Worm (Caenorhabditis elegans) whole organism, L3 larva: ENCODE data around the gene mtrr-1.

Experiments
- R02D3.7 ChIP-seq: fragments of 150-350 bp; optimal IDR thresholded peaks from 2 replicates; lab custom pipeline; 2014; ENCODE audit warnings: missing biosample characterization, missing genetic modification characterization
- ZK546.5 ChIP-seq: sonication (generic microtip); optimal IDR thresholded peaks from 2 replicates; lab custom pipeline; 2017; ENCODE audit warnings: missing biosample characterization, missing genetic modification characterization
- ama-1 ChIP-seq: fragments of 150-350 bp; optimal IDR thresholded peaks from 2 replicates; lab custom pipeline; 2018
- ceh-16 ChIP-seq: sonication (generic microtip); optimal IDR thresholded peaks from 2 replicates; lab custom pipeline; 2017; ENCODE audit warnings: missing biosample characterization, missing genetic modification characterization
- ceh-28 ChIP-seq: fragments of 150-350 bp; optimal IDR thresholded peaks from 2 replicates; lab custom pipeline; 2014; ENCODE audit warnings: missing biosample characterization, missing genetic modification reagents, missing genetic modification characterization
- ceh-9 ChIP-seq: sonication (generic microtip); optimal IDR thresholded peaks from 2 replicates; lab custom pipeline; 2018; ENCODE audit warnings: missing biosample characterization, missing genetic modification characterization
- daf-12 ChIP-seq: fragments of 150-350 bp; optimal IDR thresholded peaks from 2 replicates; lab custom pipeline; 2014; ENCODE audit warnings: missing biosample characterization, missing genetic modification reagents, missing genetic modification characterization
- egl-27 ChIP-seq: sonication (generic microtip); optimal IDR thresholded peaks from 4 replicates; lab custom pipeline; 2017; ENCODE audit warnings: missing biosample characterization, missing genetic modification reagents, missing genetic modification characterization
- egl-5 ChIP-seq: fragments of 150-350 bp; optimal IDR thresholded peaks from 2 replicates; lab custom pipeline; 2017; ENCODE audit warnings: missing biosample characterization, missing genetic modification reagents, missing genetic modification characterization, inconsistent platforms
- elt-2 ChIP-seq: sonication (generic microtip); optimal IDR thresholded peaks from 2 replicates; lab custom pipeline; 2016; ENCODE audit warnings: missing genetic modification reagents, mild to moderate bottlenecking, missing genetic modification characterization, missing compliant biosample characterization
- eor-1 ChIP-seq, 2 experiments: fragments of 150-350 bp; optimal IDR thresholded peaks; 2 replicates each; lab custom pipeline; 2014 to 2018; ENCODE audit warnings: missing biosample characterization in 2 of 2, missing genetic modification characterization in 2 of 2
- fkh-2 ChIP-seq: fragments of 150-350 bp; optimal IDR thresholded peaks from 2 replicates; lab custom pipeline; 2014; ENCODE audit warnings: missing biosample characterization, missing genetic modification reagents, missing genetic modification characterization
- hmg-11 ChIP-seq: sonication (generic microtip); optimal IDR thresholded peaks from 2 replicates; lab custom pipeline; 2016; ENCODE audit warnings: missing genetic modification characterization, missing compliant biosample characterization
- lin-15B ChIP-seq: fragments of 150-350 bp; optimal IDR thresholded peaks from 2 replicates; lab custom pipeline; 2014; ENCODE audit warnings: missing biosample characterization, missing genetic modification characterization
- lin-39 ChIP-seq: fragments of 150-350 bp; optimal IDR thresholded peaks from 2 replicates; lab custom pipeline; 2018; ENCODE audit warnings: missing biosample characterization, missing genetic modification reagents, missing genetic modification characterization
- lsy-12 ChIP-seq: sonication (generic microtip); optimal IDR thresholded peaks from 2 replicates; lab custom pipeline; 2016; ENCODE audit warnings: mild to moderate bottlenecking, missing genetic modification characterization, missing compliant biosample characterization
- mml-1 ChIP-seq: fragments of 150-350 bp; sonication (generic microtip); optimal IDR thresholded peaks from 3 replicates; lab custom pipeline; 2014; ENCODE audit warnings: missing biosample characterization, missing genetic modification characterization
- nfya-1 ChIP-seq: sonication (generic microtip); optimal IDR thresholded peaks from 2 replicates; lab custom pipeline; 2017; ENCODE audit warnings: missing genetic modification characterization, mild to moderate bottlenecking, missing compliant biosample characterization, antibody characterized with exemption, moderate library complexity; ENCODE audit not compliant: insufficient read depth
- nhr-12 ChIP-seq: fragments of 150-350 bp; optimal IDR thresholded peaks from 2 replicates; lab custom pipeline; 2014; ENCODE audit warnings: missing biosample characterization, missing genetic modification characterization
- nhr-23 ChIP-seq: fragments of 150-350 bp; optimal IDR thresholded peaks from 2 replicates; lab custom pipeline; 2014; ENCODE audit warnings: missing biosample characterization, missing genetic modification reagents, missing genetic modification characterization
- nhr-237 ChIP-seq: fragments of 150-350 bp; optimal IDR thresholded peaks from 2 replicates; lab custom pipeline; 2014; ENCODE audit warnings: missing biosample characterization, missing genetic modification characterization
- nhr-25 ChIP-seq: sonication (generic microtip); optimal IDR thresholded peaks from 2 replicates; lab custom pipeline; 2017; ENCODE audit warnings: missing biosample characterization, missing genetic modification characterization
- nhr-43 ChIP-seq: sonication (generic microtip); optimal IDR thresholded peaks from 2 replicates; lab custom pipeline; 2016; ENCODE audit warnings: mild to moderate bottlenecking, missing genetic modification characterization, missing compliant biosample characterization; ENCODE audit not compliant: poor library complexity, severe bottlenecking
- nhr-67 ChIP-seq: fragments of 150-350 bp; optimal IDR thresholded peaks from 2 replicates; lab custom pipeline; 2014; ENCODE audit warnings: missing biosample characterization, missing genetic modification characterization
- pha-4 ChIP-seq: fragments of 150-350 bp; optimal IDR thresholded peaks from 2 replicates; lab custom pipeline; 2014; ENCODE audit warnings: missing biosample characterization, missing genetic modification reagents, missing genetic modification characterization
- pqm-1 ChIP-seq: fragments of 150-350 bp; optimal IDR thresholded peaks from 2 replicates; lab custom pipeline; 2017; ENCODE audit warnings: missing biosample characterization, missing genetic modification characterization, inconsistent platforms
- tbx-2 ChIP-seq: sonication (generic microtip); optimal IDR thresholded peaks from 2 replicates; lab custom pipeline; 2016; ENCODE audit warnings: mild to moderate bottlenecking, missing genetic modification characterization, missing compliant biosample characterization
- unc-62 ChIP-seq: fragments of 150-350 bp; sonication (generic microtip); optimal IDR thresholded peaks from 4 replicates; lab custom pipeline; 2014; ENCODE audit warnings: missing biosample characterization, missing genetic modification reagents, missing genetic modification characterization
- zag-1 ChIP-seq: fragments of 150-350 bp; optimal IDR thresholded peaks from 2 replicates; lab custom pipeline; 2014; ENCODE audit warnings: missing biosample characterization, missing genetic modification characterization
- ztf-11 ChIP-seq: fragments of 150-350 bp; optimal IDR thresholded peaks from 2 replicates; lab custom pipeline; 2014; ENCODE audit warnings: missing biosample characterization, missing genetic modification characterization

Gene mtrr-1

DNA sequence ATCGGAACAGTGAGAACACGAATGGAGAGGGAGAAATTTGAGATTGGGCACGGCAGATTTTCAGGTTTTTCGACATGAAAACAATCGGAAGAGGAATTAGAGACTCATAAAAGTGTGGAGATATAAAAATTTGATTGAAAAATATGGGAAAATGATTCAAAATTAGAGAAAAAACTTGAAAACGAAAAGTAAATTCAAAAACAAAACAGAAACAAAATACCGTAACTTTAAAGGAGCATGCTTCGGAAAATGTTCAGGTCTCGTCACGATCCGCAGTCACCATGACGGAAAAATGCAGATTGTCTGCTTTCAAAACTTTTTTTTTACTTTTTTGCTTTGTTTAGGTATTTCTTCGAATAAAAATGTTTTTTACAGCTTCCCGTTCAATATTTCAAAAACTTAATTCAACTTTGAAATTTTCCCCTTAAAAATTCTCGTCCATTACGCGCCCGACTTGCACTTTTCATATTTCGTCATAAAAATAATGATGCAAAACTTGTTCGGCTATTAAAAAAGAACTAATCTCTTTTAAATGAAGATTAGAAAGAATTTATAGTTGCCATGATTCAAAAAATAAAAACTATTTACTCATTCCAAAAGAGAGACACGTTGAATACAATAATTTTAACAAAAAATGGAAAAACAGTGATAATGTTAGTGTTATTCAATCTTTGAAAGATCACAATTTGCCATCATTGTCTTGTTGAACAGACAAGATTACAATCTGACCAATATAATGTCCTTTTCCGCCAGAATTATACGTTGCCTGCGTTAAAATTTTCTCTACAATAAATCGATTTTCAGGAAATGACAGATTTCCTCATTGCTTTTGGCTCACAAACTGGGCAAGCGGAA is at the start of gene mtrr-1:
TSS of gene mtrr-1 (plus strand) at position 805 of the 855 bp plus-strand sequence.
- peak; percentile 34 for TF ChIP-seq lin-39 (tag; lab: Kevin White, UChicago)
- no peak for TF ChIP-seq nhr-237 (tag; lab: Kevin White, UChicago)
- TF ChIP-seq ama-1 (lab: Kevin White, UChicago), result peak; percentile 89
- TF ChIP-seq nhr-25, result peak; percentile 38
- TF ChIP-seq tbx-2 (tag; lab: Kevin White, UChicago), result no peak
- TF ChIP-seq nhr-23 (tag; lab: Kevin White, UChicago), result peak; percentile 44
- peak; percentile 55 for TF ChIP-seq nfya-1 (tag; lab: Kevin White, UChicago)
- no peak for TF ChIP-seq nhr-12 (tag; lab: Kevin White, UChicago)
- TF ChIP-seq unc-62 (GFP tag; lab: Kevin White, UChicago), result no peak
- TF ChIP-seq egl-5 (tag; lab: Kevin White, UChicago), result no peak
- peak; percentile 10 for TF ChIP-seq ceh-28 (tag; lab: Kevin White, UChicago)
- peak; percentile 4 for TF ChIP-seq pqm-1 (tag; lab: Kevin White, UChicago)
- no peak for TF ChIP-seq mml-1 (tag; lab: Kevin White, UChicago)
- peak; percentile 25 for TF ChIP-seq nhr-43 (tag; lab: Kevin White, UChicago)

DNA sequence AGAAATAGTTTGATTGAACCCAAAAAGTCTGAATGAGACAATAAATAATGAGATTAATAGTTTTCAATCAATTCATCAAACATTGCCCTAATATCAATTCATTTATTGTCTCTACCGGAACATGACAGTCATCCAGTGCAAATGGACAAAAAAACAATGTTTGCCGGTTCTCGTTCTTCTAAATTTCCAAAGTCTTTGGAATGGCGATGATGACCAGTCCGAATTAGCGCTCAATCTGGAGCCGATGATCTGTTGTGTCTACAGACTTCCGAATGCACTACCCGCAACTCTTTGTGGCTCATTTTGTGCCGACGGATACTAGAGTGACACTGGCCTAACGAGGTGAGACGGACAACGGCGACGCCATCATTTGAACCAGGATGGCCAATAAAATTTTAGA is 49.5 kb upstream of the mtrr-1 start, which contains the start of gene T26C5.3:
TSS of gene T26C5.3 (plus strand) at position 301 of the 400 bp plus-strand sequence.
- no peak for TF ChIP-seq lsy-12 (tag; lab: Kevin White, UChicago)
- TF ChIP-seq nhr-43 (tag; lab: Kevin White, UChicago), result peak; percentile 26
- no peak for TF ChIP-seq ztf-11 (tag; lab: Kevin White, UChicago)
- no peak for TF ChIP-seq daf-12 (tag; lab: Kevin White, UChicago)

DNA sequence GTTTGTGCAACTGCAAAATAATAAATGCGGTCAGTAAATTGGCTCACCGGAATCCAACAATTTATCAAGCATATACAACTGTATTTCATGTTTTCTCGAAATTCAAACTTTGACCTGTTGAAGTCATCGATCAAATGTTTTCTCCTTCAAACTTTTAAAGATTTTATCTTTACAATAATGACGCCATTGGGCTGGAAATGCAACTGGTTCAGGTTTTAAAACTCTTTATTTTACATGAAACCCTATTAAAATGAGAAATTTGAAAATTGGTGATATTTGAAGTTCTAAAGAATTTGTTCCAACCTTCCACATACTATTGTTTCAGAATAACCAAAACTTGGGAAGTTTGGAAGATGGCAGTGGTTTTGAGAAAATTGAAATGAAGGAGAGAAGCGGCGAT is 48.8 kb upstream of the mtrr-1 start:
- TF ChIP-seq nhr-25, result no peak
- no peak for TF ChIP-seq fkh-2
- no peak for TF ChIP-seq nhr-12 (tag; lab: Kevin White, UChicago)
- no peak for TF ChIP-seq ceh-9 (tag; lab: Kevin White, UChicago)
- no peak for TF ChIP-seq tbx-2 (tag; lab: Kevin White, UChicago)

DNA sequence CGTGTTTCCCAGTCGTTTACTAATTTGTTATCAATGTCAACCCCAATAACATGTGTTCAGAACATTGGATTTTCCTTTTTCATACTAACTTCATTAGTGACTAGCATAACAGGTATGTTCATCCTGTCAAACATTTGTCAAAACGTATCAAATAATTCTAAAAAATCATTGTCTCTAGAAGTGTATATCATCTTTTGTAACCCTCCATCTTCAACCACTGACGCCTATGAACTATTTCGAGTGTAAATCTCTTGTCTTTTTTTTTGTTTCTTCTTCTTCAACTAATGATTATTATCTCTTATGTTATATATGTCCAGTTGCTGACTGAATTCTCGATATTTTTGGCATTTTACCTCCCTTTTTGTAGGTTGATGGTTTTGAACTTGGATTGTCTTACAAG is 48.1 kb upstream of the mtrr-1 start:
- TF ChIP-seq ceh-9 (tag; lab: Kevin White, UChicago) (no peak), nhr-67 (tag; lab: Kevin White, UChicago) (no peak), ceh-16 (tag; lab: Kevin White, UChicago) (no peak), ama-1 (lab: Kevin White, UChicago) (no peak), daf-12 (tag; lab: Kevin White, UChicago) (no peak), R02D3.7 (no peak), nhr-43 (tag; lab: Kevin White, UChicago) (no peak), mml-1 (tag; lab: Kevin White, UChicago) (no peak), egl-27 (tag; lab: Kevin White, UChicago) (no peak), pqm-1 (tag; lab: Kevin White, UChicago) (no peak), fkh-2 (no peak), eor-1 (tag; optimal IDR thresholded peaks at IDR 0.05; lab: Kevin White, UChicago) (no peak), zag-1 (tag; lab: Kevin White, UChicago) (no peak)

DNA sequence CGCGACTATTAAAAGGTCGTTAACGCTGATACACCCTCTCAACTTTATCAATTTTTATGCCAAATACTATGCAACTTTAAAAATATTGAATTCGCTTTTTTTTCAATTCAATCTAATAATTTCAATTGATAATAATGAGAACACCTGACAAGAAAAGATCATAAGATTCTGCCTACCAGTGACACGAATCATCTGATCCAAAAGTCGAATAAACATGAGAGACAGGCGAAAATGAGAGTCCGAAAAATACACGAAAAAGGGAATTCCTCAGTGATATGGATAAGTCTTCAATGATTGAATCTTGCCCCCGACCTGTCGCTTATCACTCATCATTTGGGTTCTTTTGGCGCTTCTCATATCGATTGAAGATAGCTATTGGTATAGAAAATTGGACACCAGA is 44.2 kb upstream of the mtrr-1 start:
- TF ChIP-seq ceh-28 (tag; lab: Kevin White, UChicago), result no peak
- TF ChIP-seq nhr-12 (tag; lab: Kevin White, UChicago), result no peak
- no peak for TF ChIP-seq nhr-43 (tag; lab: Kevin White, UChicago)

DNA sequence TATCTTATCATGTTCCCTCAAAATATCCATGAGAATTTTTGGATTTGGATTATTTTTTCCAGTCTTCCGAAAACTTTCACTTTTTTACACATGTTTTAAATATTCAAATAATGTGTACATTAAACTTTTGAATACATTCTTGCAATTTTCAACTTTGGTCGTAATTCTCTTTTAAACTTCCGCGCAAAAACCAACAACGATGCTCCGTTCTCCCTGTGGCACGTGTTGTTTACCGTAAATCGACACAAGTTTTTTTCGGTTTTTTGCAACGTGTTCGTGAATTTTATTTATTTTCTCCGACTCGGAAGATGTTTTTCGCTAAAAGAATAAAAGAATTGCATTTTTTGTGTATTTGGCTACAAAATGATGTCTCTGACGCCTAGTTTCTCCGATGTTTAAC is 43.0 kb upstream of the mtrr-1 start:
- TF ChIP-seq pha-4 (tag; lab: Kevin White, UChicago), result peak; percentile 94
- TF ChIP-seq elt-2 (tag; lab: Kevin White, UChicago), result peak; percentile 14
- no peak for TF ChIP-seq ZK546.5 (tag; lab: Kevin White, UChicago)
- peak; percentile 54 for TF ChIP-seq nfya-1 (tag; lab: Kevin White, UChicago)
- no peak for TF ChIP-seq nhr-67 (tag; lab: Kevin White, UChicago)
- peak; percentile 17 for TF ChIP-seq hmg-11 (tag; lab: Kevin White, UChicago)
- peak; percentile 24 for TF ChIP-seq ama-1 (lab: Kevin White, UChicago)
- peak; percentile 94 for TF ChIP-seq R02D3.7
- TF ChIP-seq lin-15B (tag; lab: Kevin White, UChicago), result peak; percentile 42
- TF ChIP-seq lin-39 (tag; lab: Kevin White, UChicago), result no peak
